Worm (Caenorhabditis elegans) whole organism, young adult: ENCODE measurements around the gene K04H4.5.

Experiments
- B0019.2 ChIP-seq: fragments of 200-800 bp; sonication (Bioruptor generic); conservative IDR thresholded peaks from 2 replicates; pipeline ENCODE4 v1.3.6; 2022; ENCODE audit warnings: missing genetic modification reagents, missing genetic modification characterization, missing compliant biosample characterization
- F49E8.2 ChIP-seq: sonication (generic microtip); optimal IDR thresholded peaks from 3 replicates; lab custom pipeline; 2017; ENCODE audit warnings: missing genetic modification characterization, mild to moderate bottlenecking, missing compliant biosample characterization, antibody characterized with exemption, moderate library complexity; ENCODE audit not compliant: insufficient read depth
- hrde-1 ChIP-seq: sonication (generic microtip); optimal IDR thresholded peaks from 2 replicates; lab custom pipeline; 2016; ENCODE audit warnings: missing genetic modification characterization, mild to moderate bottlenecking, missing compliant biosample characterization, moderate library complexity, missing genotype, missing genetic modification reagents, borderline replicate concordance
- let-607 ChIP-seq, 2 experiments: fragments of 200-800 bp in 1 of 2; sonication (Bioruptor generic) in 1 of 2; sonication (generic microtip) in 1 of 2; optimal IDR thresholded peaks; 2 replicates each; lab custom pipeline; 2016 to 2018; ENCODE audit warnings: mild to moderate bottlenecking in 2 of 2, missing compliant biosample characterization in 2 of 2, missing genetic modification characterization in 2 of 2, moderate library complexity in 2 of 2, missing genotype in 1 of 2
- mxl-1 ChIP-seq: sonication (generic microtip); optimal IDR thresholded peaks from 2 replicates; lab custom pipeline; 2016; ENCODE audit warnings: missing genetic modification characterization, missing compliant biosample characterization
- tlf-1 ChIP-seq: fragments of 200-800 bp; sonication (Bioruptor generic); optimal IDR thresholded peaks from 2 replicates; lab custom pipeline; 2018; ENCODE audit warnings: mild to moderate bottlenecking, missing genetic modification characterization, missing compliant biosample characterization
- unc-62 ChIP-seq: fragments of 150-350 bp; optimal IDR thresholded peaks from 2 replicates; lab custom pipeline; 2014; ENCODE audit warnings: missing biosample characterization, missing genetic modification reagents, missing genetic modification characterization

DNA sequence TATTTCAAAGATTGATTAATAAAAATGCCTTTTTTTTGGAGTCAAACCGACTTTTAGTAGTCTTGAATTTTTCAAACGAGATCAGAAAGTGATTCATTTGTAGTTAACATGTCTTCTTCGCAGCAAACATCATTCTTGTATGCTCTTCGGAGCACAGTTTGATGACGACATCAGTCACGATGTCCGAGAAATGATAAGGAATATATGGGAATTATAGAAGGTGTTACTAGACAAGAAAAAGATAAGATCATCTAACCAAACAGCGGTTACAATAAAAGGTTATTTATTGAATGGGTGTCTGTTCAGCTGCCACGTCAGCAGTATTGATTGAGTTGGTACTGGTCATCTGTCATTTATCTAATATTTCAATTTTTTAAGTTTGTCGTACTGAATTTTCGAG, 7.2 kb downstream of the K04H4.5 start:
- TF ChIP-seq B0019.2 (GFP tag; lab: Robert Waterston, UW) (no peak), mxl-1 (tag; lab: Kevin White, UChicago) (no peak), let-607 (tag; optimal IDR thresholded peaks at IDR 0.05; lab: Kevin White, UChicago) (no peak), tlf-1 (no peak), F49E8.2 (no peak), hrde-1 (no peak), unc-62 (no peak)
